Worm (Caenorhabditis elegans): ENCODE data around the gene mfsd-11.

mfsd-11 gene

ce11 chrX:12106004-12106403 is 47.9 kb downstream of the mfsd-11 start (continued):
- TF ChIP-seq nhr-232 (tag; optimal IDR thresholded peaks at IDR 0.05) (peak; percentile 93), ceh-48 (tag; optimal IDR thresholded peaks at IDR 0.05) (peak; percentile 89), hlh-13 (GFP tag; optimal IDR thresholded peaks at IDR 0.05) (peak; percentile 93), ttx-3 (tag; optimal IDR thresholded peaks at IDR 0.05) (peak; percentile 97), syd-9 (tag; optimal IDR thresholded peaks at IDR 0.05) (peak; percentile 94), unc-86 (tag; optimal IDR thresholded peaks at IDR 0.05) (peak; percentile 96), che-1 (tag; optimal IDR thresholded peaks at IDR 0.05) (peak; percentile 96), eyg-1 (tag; optimal IDR thresholded peaks at IDR 0.05) (peak; percentile 95), pax-1 (tag; optimal IDR thresholded peaks at IDR 0.05) (no peak), rnt-1 (tag; optimal IDR thresholded peaks at IDR 0.05) (peak; percentile 94), nhr-11 (tag; optimal IDR thresholded peaks at IDR 0.05) (no peak), hlh-8 (tag; optimal IDR thresholded peaks at IDR 0.05) (peak; percentile 95), lim-6 (tag; optimal IDR thresholded peaks at IDR 0.05) (peak; percentile 93), fkh-6 (tag; optimal IDR thresholded peaks at IDR 0.05) (peak; percentile 96), ceh-45 (GFP tag; IDR thresholded peaks at IDR 0.05) (no peak; the same call in 1 of the 2 replicates), K09A11.1 (tag; optimal IDR thresholded peaks at IDR 0.05; ENCODE audit: insufficient read depth) (peak; percentile 84), nfya-1 (tag; optimal IDR thresholded peaks at IDR 0.05) (peak; percentile 83), T23F11.4 (GFP tag; optimal IDR thresholded peaks at IDR 0.05) (peak; percentile 94), pha-2 (tag; optimal IDR thresholded peaks at IDR 0.05) (peak; percentile 95), ceh-18 (tag; optimal IDR thresholded peaks at IDR 0.05) (peak; percentile 92), ztf-16 (tag; optimal IDR thresholded peaks at IDR 0.05) (peak; percentile 97), unc-3 (GFP tag; conservative IDR thresholded peaks at IDR 0.05) (peak; percentile 98), unc-3 (tag; optimal IDR thresholded peaks at IDR 0.05) (peak; percentile 89), ceh-2 (tag; optimal IDR thresholded peaks at IDR 0.05) (peak; percentile 94), npax-4 (tag; optimal IDR thresholded peaks at IDR 0.05) (peak; percentile 93), ceh-22 (tag; optimal IDR thresholded peaks at IDR 0.05) (no peak), pqm-1 (tag; optimal IDR thresholded peaks at IDR 0.05) (peak; percentile 82), elt-2 (tag; optimal IDR thresholded peaks at IDR 0.05) (peak; percentile 98), lin-11 (tag; optimal IDR thresholded peaks at IDR 0.05) (peak; percentile 94), ceh-9 (tag; optimal IDR thresholded peaks at IDR 0.05) (peak; percentile 82), C08G9.2 (tag; optimal IDR thresholded peaks at IDR 0.05) (peak; percentile 89), unc-55 (GFP tag; optimal IDR thresholded peaks at IDR 0.05) (no peak), pha-4 (tag; optimal IDR thresholded peaks at IDR 0.05) (no peak), elt-4 (tag; optimal IDR thresholded peaks at IDR 0.05) (peak; percentile 77), ets-4 (tag; optimal IDR thresholded peaks at IDR 0.05) (peak; percentile 79), ref-2 (tag; optimal IDR thresholded peaks at IDR 0.05) (no peak), fkh-10 (GFP tag; optimal IDR thresholded peaks at IDR 0.05) (peak; percentile 75), mec-3 (tag; optimal IDR thresholded peaks at IDR 0.05; ENCODE audit: borderline replicate concordance) (peak; percentile 76), tbx-2 (tag; optimal IDR thresholded peaks at IDR 0.05) (peak; percentile 95), hlh-30 (tag; optimal IDR thresholded peaks at IDR 0.05; ENCODE audit: insufficient read depth) (peak; percentile 77), hlh-6 (tag; optimal IDR thresholded peaks at IDR 0.05) (peak; percentile 98)

ce11 chrX:12105458-12105857 is 48.4 kb downstream of the mfsd-11 start:
- TF ChIP-seq C38D4.7 (GFP tag; optimal IDR thresholded peaks at IDR 0.05) (no peak), dve-1 (tag; optimal IDR thresholded peaks at IDR 0.05) (no peak), ahr-1 (tag; optimal IDR thresholded peaks at IDR 0.05) (no peak), ceh-24 (tag; optimal IDR thresholded peaks at IDR 0.05) (no peak), ceh-2 (tag; optimal IDR thresholded peaks at IDR 0.05) (no peak), ama-1 (optimal IDR thresholded peaks at IDR 0.05) (no peak), ttx-3 (tag; optimal IDR thresholded peaks at IDR 0.05) (no peak), sdc-2 (tag; optimal IDR thresholded peaks at IDR 0.05) (no peak)

Measured in whole organism, late embryonic.